Fruit fly (Drosophila melanogaster) whole organism, embryonic: ENCODE results near the gene CG17202.
A peak's percentile ranks its signal among the peaks of the same experiment; 100 is the strongest.

Experiments used
- Bgb ChIP-seq: fragments of 200-800 bp; sonication (Bioruptor generic); IDR thresholded peaks from 2 replicates; pipeline ENCODE4 v1.3.6; 2022; ENCODE audit warnings: missing biosample characterization, missing genetic modification characterization; ENCODE audit not compliant: partially characterized antibody
- CG10147 ChIP-seq: fragments of 200-800 bp; sonication (Bioruptor generic); optimal IDR thresholded peaks from 2 replicates; lab custom pipeline; 2019; ENCODE audit warnings: missing biosample characterization, mild to moderate bottlenecking, missing genetic modification characterization, moderate library complexity
- CG10274 ChIP-seq: fragments of 200-800 bp; sonication (Bioruptor generic); optimal IDR thresholded peaks from 3 replicates; lab custom pipeline; 2017; ENCODE audit warnings: missing biosample characterization, mild to moderate bottlenecking, missing genetic modification characterization
- CG11085 ChIP-seq: fragments of 200-800 bp; sonication (Bioruptor generic); IDR thresholded peaks from 2 replicates; pipeline ENCODE4 v1.3.6; 2022; ENCODE audit warnings: missing biosample characterization, missing genetic modification characterization
- CG11093 ChIP-seq: fragments of 200-800 bp; sonication (Bioruptor generic); IDR thresholded peaks from 3 replicates; pipeline ENCODE4 v1.3.6; 2022; ENCODE audit warnings: missing biosample characterization, missing genetic modification characterization
- CG12299 ChIP-seq: fragments of 200-800 bp; sonication (Bioruptor generic); optimal IDR thresholded peaks from 2 replicates; lab custom pipeline; 2018; ENCODE audit warnings: missing biosample characterization, mild to moderate bottlenecking, missing genetic modification characterization
- CG12659 ChIP-seq: fragments of 200-800 bp; sonication (Bioruptor generic); optimal IDR thresholded peaks from 3 replicates; lab custom pipeline; 2017; ENCODE audit warnings: mild to moderate bottlenecking, missing biosample characterization, missing genetic modification reagents, missing genetic modification characterization
- CG17829 ChIP-seq: fragments of 200-800 bp; optimal IDR thresholded peaks from 2 replicates; lab custom pipeline; 2019; ENCODE audit warnings: missing biosample characterization, mild to moderate bottlenecking, missing genetic modification characterization, moderate library complexity
- CG1832 ChIP-seq: fragments of 200-800 bp; sonication (Bioruptor generic); optimal IDR thresholded peaks from 2 replicates; lab custom pipeline; 2017; ENCODE audit warnings: missing biosample characterization, mild to moderate bottlenecking, missing genetic modification characterization, inconsistent platforms
- CG18764 ChIP-seq: fragments of 200-800 bp; sonication (Bioruptor generic); optimal IDR thresholded peaks from 3 replicates; lab custom pipeline; 2016; ENCODE audit warnings: missing biosample characterization, missing genetic modification characterization
- CG2199 ChIP-seq: fragments of 200-800 bp; sonication (Bioruptor generic); IDR thresholded peaks from 3 replicates; pipeline ENCODE4 v1.3.6; 2022; ENCODE audit warnings: missing biosample characterization, missing genetic modification characterization
- CG2889 ChIP-seq: fragments of 200-800 bp; sonication (Bioruptor generic); IDR thresholded peaks from 3 replicates; pipeline ENCODE4 v1.3.6; 2022; ENCODE audit warnings: missing biosample characterization, missing genetic modification characterization
- CG34224 ChIP-seq: fragments of 200-800 bp; sonication (Bioruptor generic); IDR thresholded peaks from 3 replicates; pipeline ENCODE4 v1.3.6; 2022; ENCODE audit warnings: missing biosample characterization, missing genetic modification characterization; ENCODE audit not compliant: partially characterized antibody
- CG42726 ChIP-seq: fragments of 200-800 bp; sonication (Bioruptor generic); IDR thresholded peaks from 2 replicates; pipeline ENCODE4 v1.3.6; 2022; ENCODE audit warnings: missing biosample characterization, missing genetic modification characterization; ENCODE audit not compliant: partially characterized antibody
- CG4617 ChIP-seq: fragments of 200-800 bp; sonication (Bioruptor generic); optimal IDR thresholded peaks from 3 replicates; lab custom pipeline; 2016; ENCODE audit warnings: missing biosample characterization, missing genetic modification characterization, borderline replicate concordance
- CG5953 ChIP-seq: fragments of 200-800 bp; sonication (Bioruptor generic); IDR thresholded peaks from 2 replicates; pipeline ENCODE4 v1.3.6; 2022; ENCODE audit warnings: missing biosample characterization, missing genetic modification characterization
- CG6254 ChIP-seq: fragments of 200-800 bp; sonication (Bioruptor generic); optimal IDR thresholded peaks from 3 replicates; lab custom pipeline; 2017; ENCODE audit warnings: mild to moderate bottlenecking, missing biosample characterization, missing genetic modification reagents, missing genetic modification characterization
- CG6272 ChIP-seq: fragments of 200-800 bp; sonication (Bioruptor generic); IDR thresholded peaks from 2 replicates; pipeline ENCODE4 v1.3.6; 2022; ENCODE audit warnings: missing biosample characterization, missing genetic modification characterization
- CG6765 ChIP-seq: fragments of 200-800 bp; sonication (Bioruptor generic); optimal IDR thresholded peaks from 3 replicates; lab custom pipeline; 2017; ENCODE audit warnings: missing biosample characterization, mild to moderate bottlenecking, missing genetic modification characterization
- CG6854 ChIP-seq: fragments of 200-800 bp; sonication (Bioruptor generic); optimal IDR thresholded peaks from 3 replicates; lab custom pipeline; 2017; ENCODE audit warnings: missing biosample characterization, mild to moderate bottlenecking, missing genetic modification characterization
- CG7556 ChIP-seq: fragments of 200-800 bp; sonication (Bioruptor generic); optimal IDR thresholded peaks from 2 replicates; lab custom pipeline; 2017; ENCODE audit warnings: missing biosample characterization, mild to moderate bottlenecking, missing genetic modification characterization
- CG8388 ChIP-seq: fragments of 200-800 bp; sonication (Bioruptor generic); optimal IDR thresholded peaks from 2 replicates; lab custom pipeline; 2019; ENCODE audit warnings: missing biosample characterization, mild to moderate bottlenecking, missing genetic modification characterization, moderate library complexity
- Dfd ChIP-seq, 2 experiments: fragments of >200 bp; optimal IDR thresholded peaks; 2 replicates each; lab custom pipeline; 2017; ENCODE audit warnings: missing biosample characterization in 2 of 2, missing genetic modification characterization in 2 of 2
- Dref ChIP-seq: fragments of 200-800 bp; sonication (Bioruptor generic); IDR thresholded peaks from 2 replicates; pipeline ENCODE4 v1.3.6; 2022; ENCODE audit warnings: missing biosample characterization, missing genetic modification characterization
- E2f2 ChIP-seq: fragments of 200-800 bp; sonication (Bioruptor generic); IDR thresholded peaks from 2 replicates; pipeline ENCODE4 v1.3.6; 2022; ENCODE audit warnings: missing biosample characterization, missing genetic modification characterization
- Hand ChIP-seq: fragments of 200-800 bp; sonication (Bioruptor generic); optimal IDR thresholded peaks from 2 replicates; lab custom pipeline; 2017; ENCODE audit warnings: mild to moderate bottlenecking, missing biosample characterization, missing genetic modification reagents, missing genetic modification characterization
- MBD-R2 ChIP-seq: fragments of 200-800 bp; sonication (Bioruptor generic); IDR thresholded peaks from 2 replicates; pipeline ENCODE4 v1.3.6; 2022; ENCODE audit warnings: missing biosample characterization, missing genetic modification characterization
- MTF-1 ChIP-seq: fragments of 200-800 bp; sonication (Bioruptor generic); optimal IDR thresholded peaks from 2 replicates; lab custom pipeline; 2018; ENCODE audit warnings: missing biosample characterization, mild to moderate bottlenecking, missing genetic modification characterization, borderline replicate concordance
- NFAT ChIP-seq: fragments of 200-800 bp; sonication (Bioruptor generic); IDR thresholded peaks from 2 replicates; pipeline ENCODE4 v1.3.6; 2022; ENCODE audit warnings: missing biosample characterization, missing genetic modification characterization
- Nf-YA ChIP-seq: fragments of 200-800 bp; sonication (Bioruptor generic); IDR thresholded peaks from 2 replicates; pipeline ENCODE4 v1.3.6; 2022; ENCODE audit warnings: missing biosample characterization, missing genetic modification characterization
- Opbp ChIP-seq: fragments of 200-800 bp; sonication (Bioruptor generic); IDR thresholded peaks from 3 replicates; pipeline ENCODE4 v1.3.6; 2022; ENCODE audit warnings: missing biosample characterization, missing genetic modification characterization; ENCODE audit not compliant: partially characterized antibody
- Rfx ChIP-seq: fragments of 200-800 bp; sonication (Bioruptor generic); IDR thresholded peaks from 2 replicates; pipeline ENCODE4 v1.3.6; 2022; ENCODE audit warnings: missing biosample characterization, missing genetic modification characterization
- Sry-β ChIP-seq: fragments of 200-800 bp; sonication (Bioruptor generic); optimal IDR thresholded peaks from 2 replicates; lab custom pipeline; 2018; ENCODE audit warnings: missing biosample characterization, mild to moderate bottlenecking, missing genetic modification characterization, moderate library complexity
- da ChIP-seq: fragments of 200-800 bp; sonication (Bioruptor generic); optimal IDR thresholded peaks from 2 replicates; lab custom pipeline; 2016; ENCODE audit warnings: missing biosample characterization, missing genetic modification characterization
- dimm ChIP-seq: fragments of 200-800 bp; sonication (Bioruptor generic); IDR thresholded peaks from 2 replicates; pipeline ENCODE4 v1.3.6; 2022; ENCODE audit warnings: missing biosample characterization, missing genetic modification characterization
- dmrt11E ChIP-seq: fragments of 200-800 bp; sonication (Bioruptor generic); optimal IDR thresholded peaks from 3 replicates; lab custom pipeline; 2018; ENCODE audit warnings: missing biosample characterization, mild to moderate bottlenecking, missing genetic modification characterization, moderate library complexity
- insv ChIP-seq, 2 experiments: fragments of 200-800 bp; sonication (Bioruptor generic); optimal IDR thresholded peaks; 3 replicates each; lab custom pipeline; 2016 to 2018; ENCODE audit warnings: missing biosample characterization in 2 of 2, missing genetic modification characterization in 2 of 2
- mam ChIP-seq: fragments of 200-800 bp; sonication (Bioruptor generic); optimal IDR thresholded peaks from 3 replicates; lab custom pipeline; 2016; ENCODE audit warnings: missing biosample characterization, missing genetic modification characterization
- odd ChIP-seq: fragments of 200-800 bp; sonication (Bioruptor generic); optimal IDR thresholded peaks from 2 replicates; lab custom pipeline; 2017; ENCODE audit warnings: missing biosample characterization, mild to moderate bottlenecking, missing genetic modification characterization
- onecut ChIP-seq: fragments of 200-800 bp; sonication (Bioruptor generic); IDR thresholded peaks from 2 replicates; pipeline ENCODE4 v1.3.6; 2022; ENCODE audit warnings: missing biosample characterization, missing genetic modification characterization
- pho ChIP-seq: fragments of 200-800 bp; sonication (Bioruptor generic); optimal IDR thresholded peaks from 2 replicates; lab custom pipeline; 2016; ENCODE audit warnings: missing biosample characterization, missing genetic modification characterization
- row ChIP-seq: fragments of 200-800 bp; sonication (Bioruptor generic); IDR thresholded peaks from 3 replicates; pipeline ENCODE4 v1.3.6; 2022; ENCODE audit warnings: missing biosample characterization, missing genetic modification characterization
- sens-2 ChIP-seq: fragments of 200-800 bp; sonication (Bioruptor generic); IDR thresholded peaks from 2 replicates; pipeline ENCODE4 v1.3.6; 2022; ENCODE audit warnings: missing biosample characterization, missing genetic modification characterization
- sisA ChIP-seq: fragments of 200-800 bp; sonication (Bioruptor generic); IDR thresholded peaks from 2 replicates; pipeline ENCODE4 v1.3.6; 2022; ENCODE audit warnings: missing biosample characterization, missing genetic modification characterization
- sqz ChIP-seq: fragments of 200-800 bp; sonication (Bioruptor generic); optimal IDR thresholded peaks from 3 replicates; lab custom pipeline; 2018; ENCODE audit warnings: missing biosample characterization, mild to moderate bottlenecking, missing genetic modification characterization
- stwl ChIP-seq: fragments of 200-800 bp; sonication (Bioruptor generic); optimal IDR thresholded peaks from 3 replicates; lab custom pipeline; 2018; ENCODE audit warnings: missing biosample characterization, mild to moderate bottlenecking, missing genetic modification characterization, moderate library complexity
- ttk ChIP-seq: fragments of 200-800 bp; sonication (Bioruptor generic); IDR thresholded peaks from 2 replicates; pipeline ENCODE4 v2.1.2; 2022; ENCODE audit warnings: missing biosample characterization, missing genetic modification characterization
- wdn ChIP-seq: fragments of 200-800 bp; sonication (Bioruptor generic); IDR thresholded peaks from 2 replicates; pipeline ENCODE4 v1.3.6; 2022; ENCODE audit warnings: missing biosample characterization, missing genetic modification characterization
- z ChIP-seq: fragments of 200-800 bp; sonication (Bioruptor generic); IDR thresholded peaks from 3 replicates; pipeline ENCODE4 v1.3.6; 2022; ENCODE audit warnings: missing biosample characterization, missing genetic modification characterization

The CG17202 gene

dm6 chr3R:12442601-12443533, 20.3 kb downstream of the CG17202 start (continued):
- TF ChIP-seq insv (GFP tag; optimal IDR thresholded peaks at IDR 0.05; lab: Kevin White, UChicago) (no peak), row (GFP tag; lab: Robert Waterston, UW) (peak; percentile 75), dimm (no peak), Dfd (GFP tag; optimal IDR thresholded peaks at IDR 0.05; lab: Kevin White, UChicago) (no peak), CG6765 (GFP tag; lab: Kevin White, UChicago) (no peak), CG7556 (GFP tag; lab: Kevin White, UChicago) (peak; percentile 37), CG5953 (GFP tag; lab: Robert Waterston, UW) (no peak), CG17829 (tag; lab: Kevin White, UChicago) (peak; percentile 2), CG10147 (GFP tag; lab: Kevin White, UChicago) (no peak), stwl (tag; lab: Kevin White, UChicago) (no peak), z (GFP tag; lab: Robert Waterston, UW) (no peak), wdn (GFP tag; lab: Robert Waterston, UW) (no peak), MBD-R2 (no peak), CG8388 (GFP tag; lab: Kevin White, UChicago) (no peak), CG42726 (GFP tag; lab: Robert Waterston, UW) (no peak), MTF-1 (GFP tag; lab: Kevin White, UChicago) (no peak), CG2199 (no peak), Sry-β (GFP tag; lab: Kevin White, UChicago) (no peak), CG10274 (GFP tag; lab: Kevin White, UChicago) (no peak), Rfx (GFP tag; lab: Robert Waterston, UW) (peak; percentile 44), Hand (GFP tag; lab: Kevin White, UChicago) (peak; percentile 4), Bgb (GFP tag; lab: Robert Waterston, UW) (no peak), sisA (GFP tag; lab: Robert Waterston, UW) (no peak), NFAT (GFP tag; lab: Robert Waterston, UW) (no peak), mam (GFP tag; lab: Kevin White, UChicago) (peak; percentile 17), CG12299 (no peak), CG11093 (GFP tag; lab: Robert Waterston, UW) (no peak), Nf-YA (GFP tag; lab: Robert Waterston, UW) (no peak), Dref (GFP tag; lab: Robert Waterston, UW) (no peak), onecut (GFP tag; lab: Robert Waterston, UW) (no peak), E2f2 (GFP tag; lab: Robert Waterston, UW) (peak; percentile 8; the same call in 1 of the 2 replicates), CG4617 (no peak), CG6254 (GFP tag; lab: Kevin White, UChicago) (no peak), CG6272 (no peak), Opbp (GFP tag; lab: Robert Waterston, UW) (no peak), CG12659 (GFP tag; lab: Kevin White, UChicago) (peak; percentile 43), CG1832 (GFP tag; lab: Kevin White, UChicago) (peak; percentile 24), CG18764 (no peak), dmrt11E (tag; lab: Kevin White, UChicago) (no peak), da (GFP tag; lab: Kevin White, UChicago) (no peak), CG34224 (GFP tag; lab: Robert Waterston, UW) (0 out of 3 replicates have a peak, but pooled peaks have one; percentile 8), sens-2 (GFP tag; lab: Robert Waterston, UW) (no peak), CG11085 (GFP tag; lab: Robert Waterston, UW) (no peak), sqz (GFP tag; lab: Kevin White, UChicago) (no peak), CG2889 (no peak), CG6854 (GFP tag; lab: Kevin White, UChicago) (no peak), ttk (GFP tag; lab: Robert Waterston, UW) (no peak), odd (no peak), pho (GFP tag; lab: Kevin White, UChicago) (no peak)
